Fruit fly (Drosophila melanogaster) whole organism, embryonic: ENCODE results near the gene rho-4.

Source experiments
- BEAF-32 ChIP-seq: fragments of 200-800 bp; sonication (Bioruptor generic); optimal IDR thresholded peaks from 3 replicates; lab custom pipeline; 2017; ENCODE audit warnings: missing biosample characterization, missing genetic modification characterization, mild to moderate bottlenecking, moderate library complexity, missing genetic modification reagents
- BtbVII ChIP-seq: fragments of 200-800 bp; sonication (Bioruptor generic); optimal IDR thresholded peaks from 3 replicates; lab custom pipeline; 2017; ENCODE audit warnings: missing biosample characterization, mild to moderate bottlenecking, missing genetic modification characterization
- CG10209 ChIP-seq: fragments of 200-800 bp; sonication (Bioruptor generic); optimal IDR thresholded peaks from 3 replicates; lab custom pipeline; 2017; ENCODE audit warnings: missing biosample characterization, mild to moderate bottlenecking, missing genetic modification characterization, missing genetic modification reagents
- CG10654 ChIP-seq: fragments of 200-800 bp; sonication (Bioruptor generic); optimal IDR thresholded peaks from 2 replicates; lab custom pipeline; 2016; ENCODE audit warnings: missing biosample characterization, missing genetic modification characterization
- CG11247 ChIP-seq: fragments of 200-800 bp; sonication (Bioruptor generic); IDR thresholded peaks from 2 replicates; pipeline ENCODE4 v1.3.6; 2022; ENCODE audit warnings: missing biosample characterization, missing genetic modification characterization
- CG11560 ChIP-seq: fragments of 200-800 bp; sonication (Bioruptor generic); IDR thresholded peaks from 3 replicates; pipeline ENCODE4 v1.3.6; 2022; ENCODE audit warnings: missing biosample characterization, missing genetic modification characterization
- CG1233 ChIP-seq: fragments of 200-800 bp; sonication (Bioruptor generic); optimal IDR thresholded peaks from 4 replicates; lab custom pipeline; 2018; ENCODE audit warnings: missing biosample characterization, mild to moderate bottlenecking, missing genetic modification characterization
- CG13624 ChIP-seq: fragments of 200-800 bp; sonication (Bioruptor generic); optimal IDR thresholded peaks from 2 replicates; lab custom pipeline; 2016; ENCODE audit warnings: missing biosample characterization, missing genetic modification characterization
- CG15514 ChIP-seq: fragments of 200-800 bp; sonication (Bioruptor generic); optimal IDR thresholded peaks from 3 replicates; lab custom pipeline; 2017; ENCODE audit warnings: missing biosample characterization, missing genetic modification characterization, mild to moderate bottlenecking, moderate library complexity, missing genetic modification reagents
- CG15601 ChIP-seq: fragments of 200-800 bp; sonication (Bioruptor generic); optimal IDR thresholded peaks from 3 replicates; lab custom pipeline; 2019; ENCODE audit warnings: missing biosample characterization, mild to moderate bottlenecking, missing genetic modification characterization, moderate library complexity
- CG17612 ChIP-seq: fragments of 200-800 bp; sonication (Bioruptor generic); IDR thresholded peaks from 2 replicates; pipeline ENCODE4 v1.3.6; 2022; ENCODE audit warnings: missing biosample characterization, missing genetic modification characterization
- CG4282 ChIP-seq: fragments of 200-800 bp; sonication (Bioruptor generic); optimal IDR thresholded peaks from 2 replicates; lab custom pipeline; 2016; ENCODE audit warnings: missing biosample characterization, missing genetic modification characterization
- CG4328 ChIP-seq: fragments of 200-800 bp; sonication (Bioruptor generic); optimal IDR thresholded peaks from 3 replicates; lab custom pipeline; 2017; ENCODE audit warnings: missing biosample characterization, missing genetic modification reagents, missing genetic modification characterization
- CG6689 ChIP-seq: fragments of 200-800 bp; sonication (Bioruptor generic); IDR thresholded peaks from 2 replicates; pipeline ENCODE4 v1.3.6; 2022; ENCODE audit warnings: missing biosample characterization, missing genetic modification characterization
- CG7556 ChIP-seq: fragments of 200-800 bp; sonication (Bioruptor generic); optimal IDR thresholded peaks from 2 replicates; lab custom pipeline; 2017; ENCODE audit warnings: missing biosample characterization, mild to moderate bottlenecking, missing genetic modification characterization
- CG9817 ChIP-seq: fragments of 200-800 bp; sonication (Bioruptor generic); optimal IDR thresholded peaks from 2 replicates; lab custom pipeline; 2018; ENCODE audit warnings: missing biosample characterization, mild to moderate bottlenecking, missing genetic modification characterization, moderate library complexity
- Camta ChIP-seq: fragments of 200-800 bp; sonication (Bioruptor generic); optimal IDR thresholded peaks from 2 replicates; lab custom pipeline; 2016; ENCODE audit warnings: missing biosample characterization, missing genetic modification characterization
- CkIIα-i1 ChIP-seq: fragments of 200-800 bp; sonication (Bioruptor generic); IDR thresholded peaks from 2 replicates; pipeline ENCODE4 v1.3.6; 2022; ENCODE audit warnings: missing biosample characterization, missing genetic modification characterization
- CoRest ChIP-seq: fragments of 200-800 bp; sonication (Bioruptor generic); optimal IDR thresholded peaks from 3 replicates; lab custom pipeline; 2018; ENCODE audit warnings: missing biosample characterization, mild to moderate bottlenecking, missing genetic modification characterization, moderate library complexity
- Deaf1 ChIP-seq: fragments of 200-800 bp; optimal IDR thresholded peaks from 3 replicates; lab custom pipeline; 2019; ENCODE audit warnings: missing biosample characterization, mild to moderate bottlenecking, missing genetic modification characterization, moderate library complexity
- Drgx ChIP-seq: fragments of 200-800 bp; sonication (Bioruptor generic); IDR thresholded peaks from 2 replicates; pipeline ENCODE4 v1.3.6; 2022; ENCODE audit warnings: missing biosample characterization, missing genetic modification characterization
- Ets97D ChIP-seq: fragments of 200-800 bp; sonication (Bioruptor generic); optimal IDR thresholded peaks from 3 replicates; lab custom pipeline; 2016; ENCODE audit warnings: missing biosample characterization, missing genetic modification characterization
- HLH3B ChIP-seq: fragments of 200-800 bp; sonication (Bioruptor generic); IDR thresholded peaks from 2 replicates; pipeline ENCODE4 v1.3.6; 2022; ENCODE audit warnings: missing biosample characterization, missing genetic modification characterization
- HLH4C ChIP-seq: fragments of 200-800 bp; sonication (Bioruptor generic); IDR thresholded peaks from 3 replicates; pipeline ENCODE4 v1.3.6; 2022; ENCODE audit warnings: missing biosample characterization, missing genetic modification characterization; ENCODE audit not compliant: partially characterized antibody
- HLH54F ChIP-seq: fragments of 200-800 bp; sonication (Bioruptor generic); optimal IDR thresholded peaks from 3 replicates; lab custom pipeline; 2016; ENCODE audit warnings: missing biosample characterization, missing genetic modification characterization
- HmgZ ChIP-seq: fragments of 200-800 bp; sonication (Bioruptor generic); optimal IDR thresholded peaks from 2 replicates; lab custom pipeline; 2018; ENCODE audit warnings: missing biosample characterization, mild to moderate bottlenecking, missing genetic modification characterization
- Med ChIP-seq: fragments of 200-800 bp; sonication (Bioruptor generic); peaks from one replicate; lab custom pipeline; 2016; ENCODE audit warnings: missing biosample characterization, missing genetic modification characterization, mild to moderate bottlenecking, inconsistent platforms, moderate library complexity
- Optix ChIP-seq: fragments of 200-800 bp; sonication (Bioruptor generic); IDR thresholded peaks from 3 replicates; pipeline ENCODE4 v1.3.6; 2022; ENCODE audit warnings: missing biosample characterization, missing genetic modification characterization
- ap ChIP-seq: fragments of 200-800 bp; sonication (Bioruptor generic); IDR thresholded peaks from 2 replicates; pipeline ENCODE4 v1.3.6; 2022; ENCODE audit warnings: missing biosample characterization, missing genetic modification characterization
- bab2 ChIP-seq: fragments of 200-800 bp; sonication (Bioruptor generic); optimal IDR thresholded peaks from 2 replicates; lab custom pipeline; 2016; ENCODE audit warnings: missing biosample characterization, missing genetic modification characterization
- cg ChIP-seq: fragments of 200-800 bp; sonication (Bioruptor generic); optimal IDR thresholded peaks from 3 replicates; lab custom pipeline; 2019; ENCODE audit warnings: missing biosample characterization, mild to moderate bottlenecking, missing genetic modification characterization, moderate library complexity
- chif ChIP-seq, 2 experiments: fragments of 200-800 bp; sonication (Bioruptor generic); optimal IDR thresholded peaks; 3 replicates each; lab custom pipeline; 2016; ENCODE audit warnings: missing biosample characterization in 2 of 2, missing genetic modification characterization in 2 of 2
- crc ChIP-seq: fragments of 200-800 bp; sonication (Bioruptor generic); optimal IDR thresholded peaks from 2 replicates; lab custom pipeline; 2016; ENCODE audit warnings: missing biosample characterization, missing genetic modification characterization
- cwo ChIP-seq: fragments of 200-800 bp; sonication (Bioruptor generic); optimal IDR thresholded peaks from 3 replicates; lab custom pipeline; 2017; ENCODE audit warnings: missing biosample characterization, missing genetic modification characterization, mild to moderate bottlenecking, moderate library complexity, missing genetic modification reagents
- dmrt99B ChIP-seq: fragments of 200-800 bp; sonication (Bioruptor generic); optimal IDR thresholded peaks from 2 replicates; lab custom pipeline; 2018; ENCODE audit warnings: missing biosample characterization, mild to moderate bottlenecking, missing genetic modification characterization, moderate library complexity
- ewg ChIP-seq: fragments of 200-800 bp; sonication (Bioruptor generic); optimal IDR thresholded peaks from 3 replicates; lab custom pipeline; 2017; ENCODE audit warnings: mild to moderate bottlenecking, missing biosample characterization, missing genetic modification reagents, missing genetic modification characterization
- fu2 ChIP-seq: fragments of 200-800 bp; sonication (Bioruptor generic); optimal IDR thresholded peaks from 2 replicates; lab custom pipeline; 2016; ENCODE audit warnings: missing biosample characterization, missing genetic modification characterization
- gcm ChIP-seq: fragments of 200-800 bp; sonication (Bioruptor generic); optimal IDR thresholded peaks from 2 replicates; lab custom pipeline; 2019; ENCODE audit warnings: missing biosample characterization, mild to moderate bottlenecking, missing genetic modification characterization, moderate library complexity
- lab ChIP-seq: fragments of 200-800 bp; sonication (Bioruptor generic); optimal IDR thresholded peaks from 3 replicates; lab custom pipeline; 2017; ENCODE audit warnings: missing biosample characterization, missing genetic modification characterization, mild to moderate bottlenecking, moderate library complexity, missing genetic modification reagents
- lmd ChIP-seq: fragments of 200-800 bp; sonication (Bioruptor generic); IDR thresholded peaks from 2 replicates; pipeline ENCODE4 v1.3.6; 2022; ENCODE audit warnings: missing biosample characterization, missing genetic modification characterization
- mirr ChIP-seq: fragments of 200-800 bp; sonication (Bioruptor generic); optimal IDR thresholded peaks from 3 replicates; lab custom pipeline; 2018; ENCODE audit warnings: missing biosample characterization, mild to moderate bottlenecking, missing genetic modification characterization
- nerfin-1 ChIP-seq: fragments of 200-800 bp; sonication (Bioruptor generic); optimal IDR thresholded peaks from 3 replicates; lab custom pipeline; 2019; ENCODE audit warnings: missing biosample characterization, mild to moderate bottlenecking, missing genetic modification characterization, moderate library complexity
- pan ChIP-seq, 4 experiments: fragments of >200 bp in 3 of 4; fragments of 200-800 bp in 1 of 4; sonication (Bioruptor generic) in 1 of 4; optimal IDR thresholded peaks in 3 of 4; IDR thresholded peaks in 1 of 4; 2 replicates each; pipeline versions ENCODE4 v1.3.6 to Lab custom; 2017 to 2022; ENCODE audit warnings: missing biosample characterization in 2 of 4, missing genetic modification characterization in 2 of 4, mixed read lengths in 1 of 4
- pho ChIP-seq: fragments of 200-800 bp; sonication (Bioruptor generic); optimal IDR thresholded peaks from 2 replicates; lab custom pipeline; 2016; ENCODE audit warnings: missing biosample characterization, missing genetic modification characterization
- phol ChIP-seq: fragments of 200-800 bp; sonication (Bioruptor generic); optimal IDR thresholded peaks from 3 replicates; lab custom pipeline; 2018; ENCODE audit warnings: missing biosample characterization, mild to moderate bottlenecking, missing genetic modification characterization, moderate library complexity
- ro ChIP-seq: fragments of 200-800 bp; sonication (Bioruptor generic); IDR thresholded peaks from 2 replicates; pipeline ENCODE4 v1.3.6; 2022; ENCODE audit warnings: missing biosample characterization, missing genetic modification characterization
- seq ChIP-seq: fragments of 200-800 bp; sonication (Bioruptor generic); IDR thresholded peaks from 2 replicates; pipeline ENCODE4 v1.3.6; 2022; ENCODE audit warnings: missing biosample characterization, missing genetic modification characterization
- sim ChIP-seq: fragments of 200-800 bp; sonication (Bioruptor generic); IDR thresholded peaks from 2 replicates; pipeline ENCODE4 v1.3.6; 2022; ENCODE audit warnings: missing biosample characterization, missing genetic modification characterization
- slbo ChIP-seq: fragments of 200-800 bp; sonication (Bioruptor generic); IDR thresholded peaks from 2 replicates; pipeline ENCODE4 v1.3.6; 2022; ENCODE audit warnings: missing biosample characterization, missing genetic modification characterization
- ttk ChIP-seq: fragments of 200-800 bp; sonication (Bioruptor generic); IDR thresholded peaks from 2 replicates; pipeline ENCODE4 v2.1.2; 2022; ENCODE audit warnings: missing biosample characterization, missing genetic modification characterization

rho-4 gene

DNA sequence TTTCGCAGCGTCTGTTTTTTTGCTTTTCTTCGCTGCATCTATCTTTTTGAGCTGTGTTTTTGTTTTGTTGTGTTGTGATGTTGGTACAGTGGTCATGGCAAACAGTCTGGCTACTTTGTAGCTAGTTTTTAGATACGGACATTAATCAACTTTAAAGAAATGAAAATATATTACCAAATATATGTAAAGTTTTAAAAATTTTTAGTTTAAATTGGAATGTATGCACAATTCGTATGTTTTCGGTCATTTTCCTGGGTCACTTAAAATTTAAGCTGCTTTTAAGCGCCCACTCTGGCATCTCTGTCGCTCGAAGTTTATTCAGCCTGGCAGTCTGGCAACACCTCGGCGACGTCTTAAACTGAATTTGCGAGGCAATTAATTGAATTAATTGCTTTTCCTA is 23.1 kb upstream of the rho-4 start, which contains the start of gene CG11695 (continued):
- TF ChIP-seq CkIIα-i1 (GFP tag; lab: Robert Waterston, UW) (no peak), chif (GFP tag; optimal IDR thresholded peaks at IDR 0.05; lab: Kevin White, UChicago) (peak; percentile 19 to 54), phol (tag; lab: Kevin White, UChicago) (peak; percentile 78), BEAF-32 (GFP tag; lab: Kevin White, UChicago) (peak; percentile 34), bab2 (GFP tag; lab: Kevin White, UChicago) (peak; percentile 40), dmrt99B (tag; lab: Kevin White, UChicago) (peak; percentile 57), ap (GFP tag; lab: Robert Waterston, UW) (0 out of 2 replicates have a peak, but pooled peaks have one; percentile 7), Ets97D (GFP tag; lab: Kevin White, UChicago) (peak; percentile 32), gcm (peak; percentile 34), slbo (peak; percentile 80), Camta (GFP tag; lab: Kevin White, UChicago) (peak; percentile 29), fu2 (peak; percentile 26), CG9817 (tag; lab: Kevin White, UChicago) (peak; percentile 81), CG11247 (GFP tag; lab: Robert Waterston, UW) (peak; percentile 57), HLH4C (GFP tag; lab: Robert Waterston, UW) (no peak), HLH3B (GFP tag; lab: Robert Waterston, UW) (peak; percentile 37; the same call in 1 of the 2 replicates), HLH54F (GFP tag; lab: Kevin White, UChicago) (peak; percentile 24), Deaf1 (tag; lab: Kevin White, UChicago) (peak; percentile 25), cwo (GFP tag; lab: Kevin White, UChicago) (peak; percentile 19), lmd (GFP tag; lab: Robert Waterston, UW) (peak; percentile 64), HmgZ (peak; percentile 80), pho (GFP tag; lab: Kevin White, UChicago) (peak; percentile 35), lab (GFP tag; lab: Kevin White, UChicago) (peak; percentile 75), CG13624 (GFP tag; lab: Kevin White, UChicago) (peak; percentile 55), ewg (peak; percentile 18), Drgx (peak; percentile 49; the same call in 1 of the 2 replicates), seq (GFP tag; lab: Robert Waterston, UW) (no peak), CG10209 (peak; percentile 35), ttk (GFP tag; lab: Robert Waterston, UW) (0 out of 2 replicates have a peak, but pooled peaks have one; percentile 24), CoRest (tag; lab: Kevin White, UChicago) (peak; percentile 83), CG11560 (tag; lab: Robert Waterston, UW) (no peak), nerfin-1 (tag; lab: Kevin White, UChicago) (peak; percentile 62), CG4328 (peak; percentile 75), CG7556 (GFP tag; lab: Kevin White, UChicago) (peak; percentile 45), CG4282 (no peak), mirr (peak; percentile 35), CG6689 (GFP tag; lab: Robert Waterston, UW) (peak; percentile 72), sim (GFP tag; lab: Robert Waterston, UW) (no peak), Med (peak; percentile 91), CG15601 (peak; percentile 44), crc (no peak), BtbVII (GFP tag; lab: Kevin White, UChicago) (peak; percentile 16), CG1233 (GFP tag; lab: Kevin White, UChicago) (peak; percentile 17), Optix (GFP tag; lab: Robert Waterston, UW) (no peak), CG15514 (GFP tag; lab: Kevin White, UChicago) (peak; percentile 81), ro (no peak), pan (optimal IDR thresholded peaks at IDR 0.05; lab: Kevin White, UChicago) (no peak), pan (GFP tag; optimal IDR thresholded peaks at IDR 0.05 in 1 of 2, IDR thresholded peaks at IDR 0.05 in 1 of 2) (peak in 1 of 2 experiments; percentile 45), cg (no peak), CG17612 (GFP tag; lab: Robert Waterston, UW) (no peak), CG10654 (GFP tag; lab: Kevin White, UChicago) (peak; percentile 55)
